Worm (Caenorhabditis elegans) whole organism, midembryonic: Measurements from ENCODE around the gene ZK673.11.

ENCODE experiments used
- T22C8.4 ChIP-seq: fragments of 200-800 bp; sonication (Bioruptor generic); IDR thresholded peaks from 2 replicates; pipeline ENCODE4 v1.3.6; 2022; ENCODE audit warnings: missing genetic modification characterization, missing compliant biosample characterization
- cog-1 ChIP-seq: sonication (generic microtip); optimal IDR thresholded peaks from 2 replicates; lab custom pipeline; 2016; ENCODE audit warnings: missing genetic modification characterization, missing compliant biosample characterization
- med-1 ChIP-seq: sonication (generic microtip); optimal IDR thresholded peaks from 2 replicates; lab custom pipeline; 2017; ENCODE audit warnings: missing genetic modification characterization, mild to moderate bottlenecking, missing compliant biosample characterization, antibody characterized with exemption, missing genetic modification reagents; ENCODE audit not compliant: insufficient read depth
- tab-1 ChIP-seq: fragments of 200-800 bp; sonication (Bioruptor generic); IDR thresholded peaks from 2 replicates; pipeline ENCODE4 v1.3.6; 2022; ENCODE audit warnings: missing genetic modification characterization, missing compliant biosample characterization
- ztf-23 ChIP-seq: fragments of 200-800 bp; sonication (Bioruptor generic); IDR thresholded peaks from 2 replicates; pipeline ENCODE4 v1.3.6; 2022; ENCODE audit warnings: missing genetic modification reagents, missing genetic modification characterization, missing compliant biosample characterization
- ztf-29 ChIP-seq: fragments of 200-800 bp; sonication (Bioruptor generic); IDR thresholded peaks from 2 replicates; pipeline ENCODE4 v1.3.6; 2022; ENCODE audit warnings: missing genetic modification reagents, missing genetic modification characterization, missing compliant biosample characterization

- TF ChIP-seq tab-1 (no peak), cog-1 (tag; lab: Kevin White, UChicago) (no peak), T22C8.4 (GFP tag; lab: Robert Waterston, UW) (no peak), med-1 (GFP tag; lab: Kevin White, UChicago) (no peak), ztf-23 (GFP tag; lab: Robert Waterston, UW) (no peak), ztf-29 (GFP tag; lab: Robert Waterston, UW) (no peak)
These were observed 29.7 kb downstream of the ZK673.11 start, which contains the start of gene ZK666.15 for ce11 chrII:10486738-10487137.
